Fruit fly (Drosophila melanogaster) whole organism, embryonic: ENCODE results near the gene Gr89a.

Experiments used
- Aef1 ChIP-seq: fragments of 200-800 bp; sonication (Bioruptor generic); IDR thresholded peaks from 3 replicates; pipeline ENCODE4 v1.3.6; 2022; ENCODE audit warnings: missing biosample characterization, missing genetic modification characterization
- Antp ChIP-seq: fragments of 200-800 bp; sonication (Bioruptor generic); optimal IDR thresholded peaks from 3 replicates; lab custom pipeline; 2016; ENCODE audit warnings: missing biosample characterization, missing genetic modification characterization
- Atf-2 ChIP-seq: fragments of 200-800 bp; sonication (Bioruptor generic); optimal IDR thresholded peaks from 2 replicates; lab custom pipeline; 2016; ENCODE audit warnings: missing biosample characterization, missing genetic modification characterization
- CG18764 ChIP-seq: fragments of 200-800 bp; sonication (Bioruptor generic); optimal IDR thresholded peaks from 3 replicates; lab custom pipeline; 2016; ENCODE audit warnings: missing biosample characterization, missing genetic modification characterization
- CG31441 ChIP-seq: fragments of 200-800 bp; sonication (Bioruptor generic); IDR thresholded peaks from 2 replicates; pipeline ENCODE4 v1.3.6; 2022; ENCODE audit warnings: missing biosample characterization, missing genetic modification characterization
- CG42726 ChIP-seq: fragments of 200-800 bp; sonication (Bioruptor generic); IDR thresholded peaks from 2 replicates; pipeline ENCODE4 v1.3.6; 2022; ENCODE audit warnings: missing biosample characterization, missing genetic modification characterization; ENCODE audit not compliant: partially characterized antibody
- CG7745 ChIP-seq: fragments of 200-800 bp; sonication (Bioruptor generic); optimal IDR thresholded peaks from 2 replicates; lab custom pipeline; 2018; ENCODE audit warnings: missing biosample characterization, mild to moderate bottlenecking, missing genetic modification characterization, moderate library complexity
- CG8359 ChIP-seq: fragments of 200-800 bp; sonication (Bioruptor generic); optimal IDR thresholded peaks from 2 replicates; lab custom pipeline; 2017; ENCODE audit warnings: missing biosample characterization, mild to moderate bottlenecking, missing genetic modification characterization, borderline replicate concordance
- CG8388 ChIP-seq: fragments of 200-800 bp; sonication (Bioruptor generic); optimal IDR thresholded peaks from 2 replicates; lab custom pipeline; 2019; ENCODE audit warnings: missing biosample characterization, mild to moderate bottlenecking, missing genetic modification characterization, moderate library complexity
- CG9437 ChIP-seq: fragments of 200-800 bp; sonication (Bioruptor generic); optimal IDR thresholded peaks from 2 replicates; lab custom pipeline; 2018; ENCODE audit warnings: missing biosample characterization, mild to moderate bottlenecking, missing genetic modification characterization
- Camta ChIP-seq: fragments of 200-800 bp; sonication (Bioruptor generic); optimal IDR thresholded peaks from 2 replicates; lab custom pipeline; 2016; ENCODE audit warnings: missing biosample characterization, missing genetic modification characterization
- D ChIP-seq, 2 experiments: fragments of 200-800 bp in 1 of 2; fragments of >200 bp in 1 of 2; sonication (Bioruptor generic) in 1 of 2; optimal IDR thresholded peaks; 2 replicates in 1 of 2; 3 replicates in 1 of 2; lab custom pipeline; 2017; ENCODE audit warnings: mild to moderate bottlenecking in 1 of 2, missing biosample characterization in 1 of 2, missing genetic modification characterization in 1 of 2, missing genetic modification reagents in 1 of 2
- Ets65A ChIP-seq: fragments of 200-800 bp; sonication (Bioruptor generic); peaks from one replicate; lab custom pipeline; 2016; ENCODE audit warnings: missing biosample characterization, missing genetic modification characterization
- GATAe ChIP-seq: fragments of 200-800 bp; sonication (Bioruptor generic); conservative IDR thresholded peaks from 2 replicates; pipeline ENCODE4 v1.3.6; 2022; ENCODE audit warnings: missing biosample characterization, missing genetic modification characterization
- Gug ChIP-seq: fragments of 200-800 bp; sonication (Bioruptor generic); IDR thresholded peaks from 4 replicates; pipeline ENCODE4 v1.3.6; 2022; ENCODE audit warnings: missing biosample characterization, missing genetic modification characterization
- Hmr ChIP-seq: fragments of 200-800 bp; sonication (Bioruptor generic); optimal IDR thresholded peaks from 3 replicates; lab custom pipeline; 2017; ENCODE audit warnings: mild to moderate bottlenecking, missing biosample characterization, missing genetic modification reagents, missing genetic modification characterization
- Hr51 ChIP-seq, 2 experiments: fragments of 200-800 bp; sonication (Bioruptor generic); optimal IDR thresholded peaks; 2 replicates in 1 of 2; 3 replicates in 1 of 2; lab custom pipeline; 2016 to 2018; ENCODE audit warnings: missing biosample characterization in 2 of 2, missing genetic modification characterization in 2 of 2, mild to moderate bottlenecking in 1 of 2, moderate library complexity in 1 of 2
- Kr ChIP-seq: fragments of 200-800 bp; sonication (Bioruptor generic); optimal IDR thresholded peaks from 2 replicates; lab custom pipeline; 2017; ENCODE audit warnings: missing biosample characterization, mild to moderate bottlenecking, missing genetic modification characterization
- Lpt ChIP-seq: fragments of >200 bp; optimal IDR thresholded peaks from 2 replicates; lab custom pipeline; 2018; ENCODE audit warnings: missing biosample characterization, missing genetic modification characterization
- Max ChIP-seq: fragments of 200-800 bp; sonication (Bioruptor generic); optimal IDR thresholded peaks from 2 replicates; lab custom pipeline; 2016; ENCODE audit warnings: missing biosample characterization, mild to moderate bottlenecking, missing genetic modification characterization
- NC2α ChIP-seq: fragments of 200-800 bp; sonication (Bioruptor generic); optimal IDR thresholded peaks from 2 replicates; lab custom pipeline; 2016; ENCODE audit warnings: missing biosample characterization, missing genetic modification characterization
- Opbp ChIP-seq: fragments of 200-800 bp; sonication (Bioruptor generic); IDR thresholded peaks from 3 replicates; pipeline ENCODE4 v1.3.6; 2022; ENCODE audit warnings: missing biosample characterization, missing genetic modification characterization; ENCODE audit not compliant: partially characterized antibody
- TFAM ChIP-seq: fragments of 200-800 bp; sonication (Bioruptor generic); optimal IDR thresholded peaks from 2 replicates; lab custom pipeline; 2017; ENCODE audit warnings: missing biosample characterization, missing genetic modification characterization, inconsistent platforms
- Xbp1 ChIP-seq: fragments of 200-800 bp; sonication (Bioruptor generic); optimal IDR thresholded peaks from 3 replicates; lab custom pipeline; 2016; ENCODE audit warnings: missing biosample characterization, mild to moderate bottlenecking, missing genetic modification characterization
- bab2 ChIP-seq: fragments of 200-800 bp; sonication (Bioruptor generic); optimal IDR thresholded peaks from 2 replicates; lab custom pipeline; 2016; ENCODE audit warnings: missing biosample characterization, missing genetic modification characterization
- bbx ChIP-seq: fragments of 200-800 bp; sonication (Bioruptor generic); IDR thresholded peaks from 2 replicates; pipeline ENCODE4 v1.3.6; 2022; ENCODE audit warnings: missing biosample characterization, missing genetic modification characterization; ENCODE audit not compliant: partially characterized antibody
- br ChIP-seq: fragments of >200 bp; optimal IDR thresholded peaks from 2 replicates; lab custom pipeline; 2017
- bsh ChIP-seq, 2 experiments: fragments of 200-800 bp; sonication (Bioruptor generic); optimal IDR thresholded peaks; 2 replicates each; lab custom pipeline; 2017 to 2018; ENCODE audit warnings: mild to moderate bottlenecking in 2 of 2, missing biosample characterization in 2 of 2, missing genetic modification characterization in 2 of 2, moderate library complexity in 1 of 2
- cad ChIP-seq: fragments of >200 bp; optimal IDR thresholded peaks from 2 replicates; lab custom pipeline; 2017; ENCODE audit warnings: missing biosample characterization, missing genetic modification characterization
- caup ChIP-seq: fragments of 200-800 bp; sonication (Bioruptor generic); optimal IDR thresholded peaks from 3 replicates; lab custom pipeline; 2017; ENCODE audit warnings: missing biosample characterization, mild to moderate bottlenecking, missing genetic modification characterization, moderate library complexity; ENCODE audit not compliant: severe bottlenecking
- da ChIP-seq: fragments of 200-800 bp; sonication (Bioruptor generic); optimal IDR thresholded peaks from 2 replicates; lab custom pipeline; 2016; ENCODE audit warnings: missing biosample characterization, missing genetic modification characterization
- dmrt11E ChIP-seq: fragments of 200-800 bp; sonication (Bioruptor generic); optimal IDR thresholded peaks from 3 replicates; lab custom pipeline; 2018; ENCODE audit warnings: missing biosample characterization, mild to moderate bottlenecking, missing genetic modification characterization, moderate library complexity
- hb ChIP-seq: fragments of 200-800 bp; sonication (Bioruptor generic); IDR thresholded peaks from 3 replicates; pipeline ENCODE4 v1.3.6; 2022; ENCODE audit warnings: missing biosample characterization, missing genetic modification characterization; ENCODE audit not compliant: partially characterized antibody
- nau ChIP-seq: fragments of 200-800 bp; sonication (Bioruptor generic); optimal IDR thresholded peaks from 3 replicates; lab custom pipeline; 2017; ENCODE audit warnings: missing biosample characterization, mild to moderate bottlenecking, missing genetic modification characterization, missing genetic modification reagents
- odd ChIP-seq: fragments of 200-800 bp; sonication (Bioruptor generic); optimal IDR thresholded peaks from 2 replicates; lab custom pipeline; 2017; ENCODE audit warnings: missing biosample characterization, mild to moderate bottlenecking, missing genetic modification characterization
- org-1 ChIP-seq: fragments of 200-800 bp; sonication (Bioruptor generic); optimal IDR thresholded peaks from 2 replicates; lab custom pipeline; 2017; ENCODE audit warnings: missing biosample characterization, missing genetic modification characterization
- p53 ChIP-seq: fragments of 200-800 bp; sonication (Bioruptor generic); optimal IDR thresholded peaks from 2 replicates; lab custom pipeline; 2016; ENCODE audit warnings: missing biosample characterization, missing genetic modification characterization
- peb ChIP-seq: fragments of 200-800 bp; sonication (Bioruptor generic); IDR thresholded peaks from 2 replicates; pipeline ENCODE4 v1.3.6; 2022; ENCODE audit warnings: missing biosample characterization, missing genetic modification characterization
- prd ChIP-seq, 3 experiments: fragments of >200 bp in 2 of 3; fragments of 200-800 bp in 1 of 3; sonication (Bioruptor generic) in 1 of 3; optimal IDR thresholded peaks in 2 of 3; IDR thresholded peaks in 1 of 3; 2 replicates in 2 of 3; 3 replicates in 1 of 3; pipeline versions ENCODE4 v1.3.6 to Lab custom; 2017 to 2022; ENCODE audit warnings: missing biosample characterization in 1 of 3, missing genetic modification characterization in 1 of 3
- sens ChIP-seq: fragments of 200-800 bp; sonication (Bioruptor generic); peaks from one replicate; lab custom pipeline; 2016; ENCODE audit warnings: missing biosample characterization, missing genetic modification characterization
- sisA ChIP-seq: fragments of 200-800 bp; sonication (Bioruptor generic); IDR thresholded peaks from 2 replicates; pipeline ENCODE4 v1.3.6; 2022; ENCODE audit warnings: missing biosample characterization, missing genetic modification characterization
- so ChIP-seq: fragments of 200-800 bp; sonication (Bioruptor generic); IDR thresholded peaks from 3 replicates; pipeline ENCODE4 v1.3.6; 2022; ENCODE audit warnings: missing biosample characterization, missing genetic modification characterization
- toy ChIP-seq: fragments of 200-800 bp; sonication (Bioruptor generic); IDR thresholded peaks from 2 replicates; pipeline ENCODE4 v1.3.6; 2022; ENCODE audit warnings: missing biosample characterization, missing genetic modification characterization
- trem ChIP-seq: fragments of 200-800 bp; optimal IDR thresholded peaks from 3 replicates; lab custom pipeline; 2019; ENCODE audit warnings: missing biosample characterization, mild to moderate bottlenecking, missing genetic modification characterization, moderate library complexity
- trh ChIP-seq: fragments of 200-800 bp; sonication (Bioruptor generic); optimal IDR thresholded peaks from 2 replicates; lab custom pipeline; 2016; ENCODE audit warnings: missing biosample characterization, missing genetic modification characterization
- tup ChIP-seq: fragments of 200-800 bp; sonication (Bioruptor generic); optimal IDR thresholded peaks from 2 replicates; lab custom pipeline; 2016; ENCODE audit warnings: missing biosample characterization, mild to moderate bottlenecking, missing genetic modification characterization, moderate library complexity
- twi ChIP-seq: fragments of 200-800 bp; optimal IDR thresholded peaks from 2 replicates; lab custom pipeline; 2019; ENCODE audit warnings: missing biosample characterization, mild to moderate bottlenecking, missing genetic modification characterization, moderate library complexity
- zen ChIP-seq: fragments of 200-800 bp; sonication (Bioruptor generic); optimal IDR thresholded peaks from 3 replicates; lab custom pipeline; 2018; ENCODE audit warnings: missing biosample characterization, mild to moderate bottlenecking, missing genetic modification characterization, moderate library complexity

Gene Gr89a

dm6 chr3R:16530424-16530823 lies 31.7 kb upstream of the Gr89a start (continued):
- TF ChIP-seq NC2α (no peak), CG8359 (GFP tag; lab: Kevin White, UChicago) (peak; percentile 0), Gug (GFP tag; lab: Robert Waterston, UW) (no peak), bbx (GFP tag; lab: Robert Waterston, UW) (no peak), nau (no peak)

- TF ChIP-seq sisA (GFP tag; lab: Robert Waterston, UW) (peak; percentile 22; the same call in 1 of the 2 replicates), cad (GFP tag; lab: Kevin White, UChicago) (peak; percentile 82), caup (GFP tag; lab: Kevin White, UChicago) (no peak), Antp (GFP tag; lab: Kevin White, UChicago) (no peak), odd (GFP tag; lab: Kevin White, UChicago) (no peak), dmrt11E (tag; lab: Kevin White, UChicago) (no peak), twi (peak; percentile 53), Atf-2 (GFP tag; lab: Kevin White, UChicago) (no peak), Camta (GFP tag; lab: Kevin White, UChicago) (no peak), so (GFP tag; lab: Robert Waterston, UW) (no peak), peb (GFP tag; lab: Robert Waterston, UW) (no peak), GATAe (GFP tag; lab: Robert Waterston, UW) (no peak), Aef1 (GFP tag; lab: Robert Waterston, UW) (no peak), CG42726 (GFP tag; lab: Robert Waterston, UW) (no peak), trem (tag; lab: Kevin White, UChicago) (no peak), Xbp1 (GFP tag; lab: Kevin White, UChicago) (no peak), bsh (GFP tag; optimal IDR thresholded peaks at IDR 0.05; lab: Kevin White, UChicago) (no peak), Hmr (GFP tag; lab: Kevin White, UChicago) (no peak), Lpt (GFP tag; lab: Kevin White, UChicago) (no peak), br (no peak), zen (tag; lab: Kevin White, UChicago) (peak; percentile 96), CG8359 (GFP tag; lab: Kevin White, UChicago) (no peak), toy (no peak), CG31441 (GFP tag; lab: Robert Waterston, UW) (no peak), Hr51 (GFP tag; optimal IDR thresholded peaks at IDR 0.05; lab: Kevin White, UChicago) (no peak), D (optimal IDR thresholded peaks at IDR 0.05; lab: Kevin White, UChicago) (peak; percentile 40), D (GFP tag; optimal IDR thresholded peaks at IDR 0.05; lab: Kevin White, UChicago) (no peak), org-1 (GFP tag; lab: Kevin White, UChicago) (no peak), bab2 (GFP tag; lab: Kevin White, UChicago) (no peak), CG18764 (GFP tag; lab: Kevin White, UChicago) (no peak), sens (no peak), hb (GFP tag; lab: Robert Waterston, UW) (0 out of 3 replicates have a peak, but pooled peaks have one; percentile 39), CG8388 (no peak), p53 (GFP tag; lab: Kevin White, UChicago) (no peak), Max (GFP tag; lab: Kevin White, UChicago) (no peak), trh (GFP tag; lab: Kevin White, UChicago) (no peak), Opbp (GFP tag; lab: Robert Waterston, UW) (0 out of 3 replicates have a peak, but pooled peaks have one; percentile 20), tup (no peak), CG7745 (tag; lab: Kevin White, UChicago) (no peak), prd (optimal IDR thresholded peaks at IDR 0.05; lab: Kevin White, UChicago) (no peak), prd (GFP tag; IDR thresholded peaks at IDR 0.05; lab: Robert Waterston, UW) (peak; percentile 19; the same call in 1 of the 3 replicates), CG9437 (GFP tag; lab: Kevin White, UChicago) (no peak), da (no peak), TFAM (GFP tag; lab: Kevin White, UChicago) (no peak), Ets65A (peak; percentile 10), Kr (no peak)
These were observed 29.7 kb upstream of the Gr89a start for dm6 chr3R:16528429-16528828.
